Worm (Caenorhabditis elegans): ENCODE measurements around the gene daf-22.
A peak's percentile ranks its signal among the peaks of the same experiment; 100 is the strongest.
"Not testable (repeated sequence)": the region's sequence is repeated elsewhere in the genome, so short reads cannot be mapped to it uniquely, and the experiment has no call there.

Gene daf-22

DNA sequence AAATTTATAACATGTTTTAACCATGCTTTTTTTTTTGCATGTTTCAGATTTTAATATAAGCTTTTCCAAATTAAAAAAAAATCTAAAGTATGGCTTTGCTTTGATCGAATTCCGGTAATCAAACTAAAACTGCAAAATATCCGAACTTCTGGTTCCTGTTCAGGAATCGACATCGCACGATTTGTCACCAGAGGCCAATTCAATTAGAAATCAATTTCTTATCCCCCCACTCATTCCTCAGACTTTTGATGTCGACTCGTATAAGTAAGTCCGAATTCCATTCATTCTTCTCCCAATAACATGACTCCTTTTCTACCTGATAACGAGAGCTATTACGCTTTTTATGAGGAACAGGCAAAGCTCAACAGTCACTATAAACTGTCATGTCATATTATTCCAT lies 22.7 kb upstream of the daf-22 start, which contains the start of gene srh-27:
Gene srh-27 (plus strand): TSS at position 301 of the 400 bp plus-strand sequence.
- TF ChIP-seq unc-130 (tag; optimal IDR thresholded peaks at IDR 0.05) = no peak
- TF ChIP-seq fkh-8 (tag; optimal IDR thresholded peaks at IDR 0.05) = no peak
- no peak for TF ChIP-seq unc-86 (tag; optimal IDR thresholded peaks at IDR 0.05)
- no peak for TF ChIP-seq lin-13 (GFP tag; optimal IDR thresholded peaks at IDR 0.05)
- no peak for TF ChIP-seq lin-15B (tag; optimal IDR thresholded peaks at IDR 0.05)
- TF ChIP-seq zag-1 (tag; optimal IDR thresholded peaks at IDR 0.05) = no peak
- TF ChIP-seq unc-98 (GFP tag; IDR thresholded peaks at IDR 0.05) = no peak
- TF ChIP-seq mdl-1 (tag; optimal IDR thresholded peaks at IDR 0.05) = no peak
- no peak for TF ChIP-seq egl-27 (tag; optimal IDR thresholded peaks at IDR 0.05)
- no peak for TF ChIP-seq ceh-82 (tag; optimal IDR thresholded peaks at IDR 0.05)
- TF ChIP-seq nhr-20 (tag; optimal IDR thresholded peaks at IDR 0.05) = no peak
- TF ChIP-seq lin-35 (GFP tag; optimal IDR thresholded peaks at IDR 0.05) = no peak
- no peak for TF ChIP-seq nhr-11 (tag; optimal IDR thresholded peaks at IDR 0.05)
- no peak for TF ChIP-seq snpc-4 (tag; optimal IDR thresholded peaks at IDR 0.05)

DNA sequence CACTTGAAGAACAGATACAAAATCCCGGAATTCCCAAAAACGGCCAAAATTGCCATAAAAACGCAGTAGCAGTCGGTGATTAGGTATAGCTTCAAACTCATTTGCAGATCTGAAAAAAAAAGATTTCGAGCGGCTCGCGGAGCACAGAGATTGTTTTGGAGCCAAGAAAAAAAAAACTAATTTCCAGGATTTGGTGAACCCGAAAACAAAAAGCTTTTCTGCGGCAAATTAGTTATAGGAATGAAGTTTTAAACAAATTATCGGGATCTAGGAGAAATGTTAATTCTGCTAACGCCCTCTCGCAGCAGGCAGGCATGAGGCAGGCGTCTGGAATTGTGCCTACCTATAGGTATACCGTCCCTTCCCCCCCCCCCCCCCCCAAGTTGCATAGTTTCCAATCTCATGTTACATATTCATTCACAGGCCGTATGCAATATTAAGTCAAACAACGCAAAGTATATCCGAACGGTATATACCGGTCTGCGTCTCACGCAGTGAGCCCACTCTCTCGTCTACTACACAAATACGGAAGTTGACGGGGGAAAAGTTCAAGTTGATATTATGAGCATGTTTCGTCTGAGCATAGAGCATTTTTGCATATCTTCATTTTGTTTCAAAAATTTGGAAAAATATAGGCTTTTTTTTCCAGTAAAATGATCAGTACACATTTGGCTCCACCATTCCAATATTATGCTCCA lies 19.3 kb upstream of the daf-22 start, which contains the start of the genes W05H5.1 and pitr-6:
Gene W05H5.1 (minus strand): TSS at position 101 of the 698 bp plus-strand sequence.
Gene pitr-6 (plus strand): TSS at position 648 of the 698 bp plus-strand sequence.
- TF ChIP-seq hlh-4 (tag; optimal IDR thresholded peaks at IDR 0.05) (no peak), efl-3 (GFP tag; optimal IDR thresholded peaks at IDR 0.05) (no peak), jun-1 (tag; optimal IDR thresholded peaks at IDR 0.05) (no peak), aly-2 (tag; optimal IDR thresholded peaks at IDR 0.05) (no peak), ceh-8 (GFP tag; optimal IDR thresholded peaks at IDR 0.05) (no peak), hpl-2 (GFP tag; optimal IDR thresholded peaks at IDR 0.05) (no peak), nhr-237 (tag; optimal IDR thresholded peaks at IDR 0.05) (no peak), aha-1 (tag; optimal IDR thresholded peaks at IDR 0.05) (no peak), tbx-2 (tag; optimal IDR thresholded peaks at IDR 0.05) (no peak), lin-13 (GFP tag; optimal IDR thresholded peaks at IDR 0.05) (no peak), dsc-1 (tag; optimal IDR thresholded peaks at IDR 0.05) (no peak), nhr-90 (tag; optimal IDR thresholded peaks at IDR 0.05; ENCODE audit: poor library complexity) (no peak), unc-30 (tag; optimal IDR thresholded peaks at IDR 0.05) (no peak), ceh-63 (GFP tag; optimal IDR thresholded peaks at IDR 0.05) (no peak)

DNA sequence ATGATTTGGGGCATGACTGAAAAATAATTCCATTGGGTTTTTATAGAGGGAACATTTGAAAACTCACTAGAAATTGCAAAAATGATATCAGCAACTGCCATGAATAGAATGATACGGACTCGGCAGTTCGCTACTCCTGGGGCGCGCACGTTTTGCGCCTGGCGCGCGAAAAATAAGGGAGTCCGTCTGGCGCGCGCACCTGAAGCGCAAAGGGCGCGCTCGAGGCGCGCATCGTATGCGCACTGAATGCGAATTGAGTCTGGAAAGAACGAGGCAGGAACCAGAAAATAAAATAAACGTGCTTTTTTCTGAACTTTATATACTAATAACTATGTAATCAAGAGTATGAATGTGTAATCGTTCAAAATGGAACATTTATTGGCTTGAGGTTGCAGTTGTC lies 15.7 kb upstream of the daf-22 start, which contains the start of gene Y57A10C.10:
Gene Y57A10C.10 (minus strand): TSS at position 101 of the 400 bp plus-strand sequence.
- not testable (repeated sequence) for TF ChIP-seq ceh-82 (tag; optimal IDR thresholded peaks at IDR 0.05); ceh-63 (GFP tag; optimal IDR thresholded peaks at IDR 0.05); efl-3 (GFP tag; optimal IDR thresholded peaks at IDR 0.05)

DNA sequence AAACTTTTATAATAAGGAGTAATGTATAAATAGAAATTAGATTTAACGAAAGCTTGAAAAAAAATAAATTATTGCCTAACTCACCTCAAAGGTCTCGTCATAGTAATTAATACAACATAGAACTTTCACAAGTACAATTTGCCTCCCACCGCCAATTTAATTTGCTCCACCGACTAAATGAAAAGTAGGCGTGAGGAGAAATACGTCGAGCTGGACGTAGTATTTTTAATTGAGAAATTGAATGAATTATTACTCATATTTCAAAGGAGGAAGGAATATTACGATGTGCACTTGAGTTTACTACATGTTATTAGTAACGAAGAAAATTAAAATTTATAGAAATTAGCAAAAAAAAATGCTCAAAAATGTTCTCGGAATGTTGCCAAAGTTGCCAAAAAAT lies 12.9 kb upstream of the daf-22 start, which contains the start of gene Y57A10C.9:
Gene Y57A10C.9 (minus strand): TSS at position 101 of the 400 bp plus-strand sequence.
- peak; percentile 1 for TF ChIP-seq nhr-71 (tag; optimal IDR thresholded peaks at IDR 0.05)
- TF ChIP-seq hlh-4 (tag; optimal IDR thresholded peaks at IDR 0.05) = no peak

ce11 chrII:12436717-12437116 lies 11.2 kb upstream of the daf-22 start:
- no peak for TF ChIP-seq unc-130 (tag; optimal IDR thresholded peaks at IDR 0.05)
- no peak for TF ChIP-seq efl-1 (optimal IDR thresholded peaks at IDR 0.05)
- TF ChIP-seq efl-1 (GFP tag; optimal IDR thresholded peaks at IDR 0.05 in 1 of 2) = no peak
- TF ChIP-seq nhr-11 (tag; optimal IDR thresholded peaks at IDR 0.05) = no peak
- no peak for TF ChIP-seq snu-23 (GFP tag; optimal IDR thresholded peaks at IDR 0.05)
- no peak for TF ChIP-seq tlp-1 (tag; optimal IDR thresholded peaks at IDR 0.05)

Data from whole organism, L1 larva.